Worm (Caenorhabditis elegans) whole organism, L4 larva: ENCODE results near the gene clec-207.

ENCODE experiments used
- R02D3.7 ChIP-seq: fragments of 150-350 bp; sonication (generic microtip); optimal IDR thresholded peaks from 3 replicates; lab custom pipeline; 2014; ENCODE audit warnings: missing biosample characterization, missing genetic modification characterization
- T20F7.1 ChIP-seq: fragments of 200-800 bp; sonication (Bioruptor generic); optimal IDR thresholded peaks from 2 replicates; lab custom pipeline; 2018; ENCODE audit warnings: mild to moderate bottlenecking, missing genetic modification characterization, missing compliant biosample characterization
- T26A8.4 ChIP-seq: fragments of 200-800 bp; sonication (Bioruptor generic); IDR thresholded peaks from 2 replicates; pipeline ENCODE4 v1.3.6; 2022; ENCODE audit warnings: missing genetic modification characterization, missing compliant biosample characterization
- Y5F2A.4 ChIP-seq: fragments of 200-800 bp; sonication (Bioruptor generic); optimal IDR thresholded peaks from 2 replicates; lab custom pipeline; 2018; ENCODE audit warnings: mild to moderate bottlenecking, missing genetic modification characterization, missing compliant biosample characterization
- Y75B8A.6 ChIP-seq: fragments of 200-800 bp; sonication (Bioruptor generic); IDR thresholded peaks from 2 replicates; pipeline ENCODE4 v1.3.6; 2022; ENCODE audit warnings: missing genetic modification reagents, missing genetic modification characterization, missing compliant biosample characterization
- aly-2 ChIP-seq: sonication (generic microtip); optimal IDR thresholded peaks from 2 replicates; lab custom pipeline; 2018; ENCODE audit warnings: missing biosample characterization, missing genetic modification characterization
- ceh-32 ChIP-seq: sonication (generic microtip); optimal IDR thresholded peaks from 2 replicates; lab custom pipeline; 2016; ENCODE audit warnings: mild to moderate bottlenecking, missing genetic modification characterization, missing compliant biosample characterization; ENCODE audit not compliant: poor library complexity
- ceh-62 ChIP-seq: sonication (generic microtip); optimal IDR thresholded peaks from 2 replicates; lab custom pipeline; 2017; ENCODE audit warnings: missing biosample characterization, missing genetic modification characterization
- ctbp-1 ChIP-seq: fragments of 200-800 bp; sonication (Bioruptor generic); IDR thresholded peaks from 2 replicates; pipeline ENCODE4 v1.3.6; 2022; ENCODE audit warnings: missing genetic modification reagents, missing genetic modification characterization, missing compliant biosample characterization
- daf-16 ChIP-seq, 3 experiments: sonication (generic microtip); optimal IDR thresholded peaks; 2 replicates each; lab custom pipeline; 2016 to 2017; ENCODE audit warnings: missing genetic modification characterization in 3 of 3, missing genetic modification reagents in 3 of 3, mild to moderate bottlenecking in 2 of 3, missing compliant biosample characterization in 2 of 3, missing biosample characterization in 1 of 3, moderate library complexity in 1 of 3
- dmd-6 ChIP-seq: fragments of 200-800 bp; sonication (Bioruptor generic); IDR thresholded peaks from 2 replicates; pipeline ENCODE4 v1.3.6; 2022; ENCODE audit warnings: missing genetic modification reagents, missing genetic modification characterization, missing compliant biosample characterization
- dve-1 ChIP-seq: sonication (generic microtip); optimal IDR thresholded peaks from 2 replicates; lab custom pipeline; 2017; ENCODE audit warnings: antibody characterized with exemption, mild to moderate bottlenecking, missing genetic modification characterization, missing compliant biosample characterization; ENCODE audit not compliant: insufficient read depth
- egl-27 ChIP-seq: sonication (generic microtip); optimal IDR thresholded peaks from 3 replicates; lab custom pipeline; 2017; ENCODE audit warnings: missing biosample characterization, missing genetic modification reagents, missing genetic modification characterization
- egl-43 ChIP-seq: fragments of 200-800 bp; sonication (Bioruptor generic); IDR thresholded peaks from 2 replicates; pipeline ENCODE4 v1.3.6; 2022; ENCODE audit warnings: missing genetic modification reagents, missing genetic modification characterization, missing compliant biosample characterization
- fkh-10 ChIP-seq: fragments of 150-350 bp; optimal IDR thresholded peaks from 2 replicates; lab custom pipeline; 2014; ENCODE audit warnings: missing biosample characterization, missing genetic modification reagents, missing genetic modification characterization
- gei-8 ChIP-seq: fragments of 200-800 bp; sonication (Bioruptor generic); optimal IDR thresholded peaks from 2 replicates; lab custom pipeline; 2018; ENCODE audit warnings: mild to moderate bottlenecking, missing genetic modification characterization, missing compliant biosample characterization
- hlh-30 ChIP-seq: sonication (generic microtip); optimal IDR thresholded peaks from 2 replicates; lab custom pipeline; 2017; ENCODE audit warnings: antibody characterized with exemption, mild to moderate bottlenecking, missing genetic modification characterization, missing compliant biosample characterization; ENCODE audit not compliant: insufficient read depth
- lim-7 ChIP-seq: fragments of 200-800 bp; sonication (Bioruptor generic); IDR thresholded peaks from 2 replicates; pipeline ENCODE4 v1.3.6; 2022; ENCODE audit warnings: missing genetic modification characterization, missing compliant biosample characterization
- lin-29 ChIP-seq: fragments of 200-800 bp; sonication (Bioruptor generic); IDR thresholded peaks from 2 replicates; pipeline ENCODE4 v1.3.6; 2022; ENCODE audit warnings: missing genetic modification reagents, missing genetic modification characterization, missing compliant biosample characterization
- lin-38 ChIP-seq: fragments of 200-800 bp; sonication (Bioruptor generic); IDR thresholded peaks from 2 replicates; pipeline ENCODE4 v1.3.6; 2022; ENCODE audit warnings: missing genetic modification reagents, missing genetic modification characterization, missing compliant biosample characterization
- lir-3 ChIP-seq: sonication (generic microtip); optimal IDR thresholded peaks from 2 replicates; lab custom pipeline; 2016; ENCODE audit warnings: mild to moderate bottlenecking, missing genetic modification characterization, missing compliant biosample characterization
- lsy-2 ChIP-seq, 2 experiments: fragments of 150-350 bp in 1 of 2; sonication (generic microtip) in 1 of 2; optimal IDR thresholded peaks; 2 replicates each; lab custom pipeline; 2014 to 2017; ENCODE audit warnings: missing biosample characterization in 2 of 2, missing genetic modification characterization in 2 of 2
- madf-9 ChIP-seq: fragments of 200-800 bp; sonication (Bioruptor generic); conservative IDR thresholded peaks from 2 replicates; pipeline ENCODE4 v1.3.6; 2022; ENCODE audit warnings: missing genetic modification reagents, missing genetic modification characterization, missing compliant biosample characterization
- mdl-1 ChIP-seq, 2 experiments: fragments of 150-350 bp in 1 of 2; sonication (generic microtip) in 1 of 2; optimal IDR thresholded peaks; 2 replicates each; lab custom pipeline; 2014 to 2017; ENCODE audit warnings: missing biosample characterization in 2 of 2, missing genetic modification characterization in 2 of 2
- mep-1 ChIP-seq: fragments of 150-350 bp; sonication (generic microtip); optimal IDR thresholded peaks from 3 replicates; lab custom pipeline; 2014; ENCODE audit warnings: missing biosample characterization, missing genetic modification characterization
- mxl-2 ChIP-seq: fragments of 200-800 bp; sonication (Bioruptor generic); conservative IDR thresholded peaks from 2 replicates; pipeline ENCODE4 v1.3.6; 2022; ENCODE audit warnings: missing genetic modification reagents, missing genetic modification characterization, missing compliant biosample characterization
- nhr-11 ChIP-seq: fragments of 150-350 bp; optimal IDR thresholded peaks from 2 replicates; lab custom pipeline; 2014; ENCODE audit warnings: missing biosample characterization, missing genetic modification characterization
- nhr-111 ChIP-seq: fragments of 200-800 bp; sonication (Bioruptor generic); optimal IDR thresholded peaks from 2 replicates; lab custom pipeline; 2018; ENCODE audit warnings: mild to moderate bottlenecking, missing genetic modification characterization, missing compliant biosample characterization
- nhr-25 ChIP-seq: sonication (generic microtip); optimal IDR thresholded peaks from 2 replicates; lab custom pipeline; 2017; ENCODE audit warnings: missing genetic modification characterization, mild to moderate bottlenecking, missing compliant biosample characterization, antibody characterized with exemption, moderate library complexity, borderline replicate concordance; ENCODE audit not compliant: insufficient read depth
- nhr-42 ChIP-seq: fragments of 200-800 bp; sonication (Bioruptor generic); IDR thresholded peaks from 2 replicates; pipeline ENCODE4 v1.3.6; 2022; ENCODE audit warnings: missing genetic modification characterization, missing compliant biosample characterization
- nhr-48 ChIP-seq: sonication (generic microtip); optimal IDR thresholded peaks from 2 replicates; lab custom pipeline; 2016; ENCODE audit warnings: mild to moderate bottlenecking, missing genetic modification characterization, missing compliant biosample characterization
- nhr-6 ChIP-seq: fragments of 150-350 bp; optimal IDR thresholded peaks from 2 replicates; lab custom pipeline; 2014; ENCODE audit warnings: missing biosample characterization, missing genetic modification characterization
- pha-4 ChIP-seq, 2 experiments: fragments of 150-350 bp in 1 of 2; fragments of 200-800 bp in 1 of 2; sonication (Bioruptor generic) in 1 of 2; IDR thresholded peaks in 1 of 2; optimal IDR thresholded peaks in 1 of 2; 2 replicates each; pipeline versions ENCODE4 v1.3.6 to Lab custom; 2014 to 2022; ENCODE audit warnings: missing genetic modification characterization in 2 of 2, missing genetic modification reagents in 2 of 2, missing biosample characterization in 1 of 2, missing compliant biosample characterization in 1 of 2
- php-3 ChIP-seq: fragments of 200-800 bp; sonication (Bioruptor generic); IDR thresholded peaks from 2 replicates; pipeline ENCODE4 v1.3.6; 2022; ENCODE audit warnings: missing genetic modification reagents, missing genetic modification characterization, missing compliant biosample characterization
- saeg-2 ChIP-seq: fragments of 200-800 bp; sonication (Bioruptor generic); IDR thresholded peaks from 2 replicates; pipeline ENCODE4 v1.3.6; 2022; ENCODE audit warnings: missing genetic modification reagents, missing genetic modification characterization, missing compliant biosample characterization
- skn-1 ChIP-seq: fragments of 150-350 bp; optimal IDR thresholded peaks from 2 replicates; lab custom pipeline; 2014; ENCODE audit warnings: missing biosample characterization, missing genetic modification characterization
- snpc-1.2 ChIP-seq: fragments of 200-800 bp; sonication (Bioruptor generic); IDR thresholded peaks from 2 replicates; pipeline ENCODE4 v1.3.6; 2022; ENCODE audit warnings: missing genetic modification reagents, missing genetic modification characterization, missing compliant biosample characterization
- spr-1 ChIP-seq: sonication (generic microtip); optimal IDR thresholded peaks from 2 replicates; lab custom pipeline; 2016; ENCODE audit warnings: mild to moderate bottlenecking, missing genetic modification characterization, missing compliant biosample characterization
- spr-3 ChIP-seq: fragments of 200-800 bp; sonication (Bioruptor generic); optimal IDR thresholded peaks from 2 replicates; lab custom pipeline; 2018; ENCODE audit warnings: mild to moderate bottlenecking, missing genetic modification characterization, missing compliant biosample characterization
- unc-130 ChIP-seq: sonication (generic microtip); optimal IDR thresholded peaks from 2 replicates; lab custom pipeline; 2016; ENCODE audit warnings: missing genetic modification reagents, missing genetic modification characterization, missing compliant biosample characterization
- unc-39 ChIP-seq: sonication (generic microtip); optimal IDR thresholded peaks from 2 replicates; lab custom pipeline; 2017; ENCODE audit warnings: missing biosample characterization, missing genetic modification characterization
- unc-62 ChIP-seq, 3 experiments: fragments of 150-350 bp in 1 of 3; sonication (generic microtip); optimal IDR thresholded peaks in 2 of 3; peaks in 1 of 3; 1 replicate in 1 of 3; 2 replicates in 2 of 3; lab custom pipeline; 2014 to 2017; ENCODE audit warnings: missing biosample characterization in 3 of 3, missing genetic modification characterization in 3 of 3, missing genetic modification reagents in 3 of 3, missing genotype in 1 of 3
- zfp-2 ChIP-seq: sonication (generic microtip); optimal IDR thresholded peaks from 2 replicates; lab custom pipeline; 2016; ENCODE audit warnings: mild to moderate bottlenecking, missing genetic modification characterization, missing compliant biosample characterization
- zip-2 ChIP-seq: fragments of 150-350 bp; optimal IDR thresholded peaks from 2 replicates; lab custom pipeline; 2014; ENCODE audit warnings: missing biosample characterization, missing genetic modification characterization
- ztf-11 ChIP-seq: fragments of 150-350 bp; optimal IDR thresholded peaks from 2 replicates; lab custom pipeline; 2014; ENCODE audit warnings: missing biosample characterization, missing genetic modification characterization

The clec-207 gene

DNA sequence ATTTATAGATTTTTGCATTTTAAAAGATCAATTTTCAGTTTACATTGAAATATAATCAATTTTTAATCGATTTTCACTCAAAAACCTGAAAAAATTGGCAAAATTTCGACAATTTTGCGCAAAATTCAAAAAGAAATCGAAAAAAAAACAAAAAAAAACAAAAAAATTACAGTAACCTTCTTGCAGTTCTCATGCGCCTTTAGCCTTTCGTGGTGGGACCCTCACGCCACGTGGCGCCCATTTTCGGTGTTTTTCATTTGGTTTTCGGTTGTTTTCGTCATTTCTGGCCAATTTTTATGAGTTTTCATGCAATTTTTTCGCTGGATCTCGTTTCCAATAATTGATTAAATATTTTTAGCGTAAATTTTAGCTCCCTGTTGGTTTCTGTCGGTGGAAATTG is 28.5 kb upstream of the clec-207 start:
- TF ChIP-seq ceh-32: no peak
- no peak for TF ChIP-seq php-3 (GFP tag; lab: Robert Waterston, UW)
- TF ChIP-seq nhr-48 (tag; lab: Kevin White, UChicago): no peak
- peak in 1 of 2 experiments; percentile 40 for TF ChIP-seq lsy-2 (tag; optimal IDR thresholded peaks at IDR 0.05; lab: Kevin White, UChicago)
- TF ChIP-seq R02D3.7 (tag; lab: Kevin White, UChicago): no peak
- no peak for TF ChIP-seq fkh-10 (GFP tag; lab: Kevin White, UChicago)
- TF ChIP-seq unc-130 (GFP tag; lab: Kevin White, UChicago): peak; percentile 58
- TF ChIP-seq hlh-30 (tag; lab: Kevin White, UChicago): no peak
- TF ChIP-seq lin-38 (GFP tag; lab: Robert Waterston, UW): peak; percentile 31; the same call in 1 of the 2 replicates

DNA sequence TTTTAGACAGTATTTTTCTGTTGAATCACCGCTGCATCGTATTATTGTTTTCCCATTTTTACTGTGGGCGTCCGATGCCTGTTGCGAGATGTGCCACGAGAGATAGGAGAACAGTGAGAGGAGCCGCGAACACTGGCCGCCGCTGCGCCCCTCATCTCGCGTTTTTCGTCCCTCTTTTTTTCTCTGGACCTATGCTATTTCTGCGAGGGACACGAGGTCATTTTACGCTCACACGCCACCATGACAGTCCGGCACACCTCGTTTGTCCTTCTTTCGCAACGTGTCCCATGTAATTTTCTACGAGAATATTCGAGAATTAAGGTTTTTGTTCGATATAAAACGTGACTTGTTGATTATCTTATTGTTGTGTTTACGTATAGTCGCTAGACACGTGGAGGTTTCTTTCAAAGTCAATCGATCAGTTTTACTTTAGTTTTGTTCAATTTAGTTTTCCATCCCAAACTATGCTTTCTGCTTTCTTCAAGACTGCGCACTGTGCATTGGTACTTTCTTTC is 27.8 kb upstream of the clec-207 start, which contains the start of gene lbp-9:
TSS of gene lbp-9 (plus strand) at position 465 of the 515 bp plus-strand sequence.
- TF ChIP-seq lir-3 (tag; lab: Kevin White, UChicago): no peak
- no peak for TF ChIP-seq mxl-2 (GFP tag; lab: Robert Waterston, UW)
- TF ChIP-seq unc-62 (GFP tag; optimal IDR thresholded peaks at IDR 0.05 in 1 of 2; lab: Kevin White, UChicago): no peak
- no peak for TF ChIP-seq unc-62 (tag; optimal IDR thresholded peaks at IDR 0.05; lab: Kevin White, UChicago)
- peak; percentile 67 for TF ChIP-seq mep-1
- peak; percentile 49 for TF ChIP-seq nhr-25 (tag; lab: Kevin White, UChicago)
- no peak for TF ChIP-seq zip-2 (tag; lab: Kevin White, UChicago)
- no peak for TF ChIP-seq saeg-2 (GFP tag; lab: Robert Waterston, UW)
- no peak for TF ChIP-seq nhr-11 (tag; lab: Kevin White, UChicago)
- no peak for TF ChIP-seq T26A8.4 (GFP tag; lab: Robert Waterston, UW)
- no peak for TF ChIP-seq Y75B8A.6 (GFP tag; lab: Robert Waterston, UW)
- peak in 1 of 2 experiments; percentile 47 for TF ChIP-seq lsy-2 (tag; optimal IDR thresholded peaks at IDR 0.05; lab: Kevin White, UChicago)
- TF ChIP-seq mdl-1 (tag; optimal IDR thresholded peaks at IDR 0.05; lab: Kevin White, UChicago): peak in 1 of 2 experiments; percentile 88
- TF ChIP-seq ceh-32: no peak
- TF ChIP-seq madf-9 (GFP tag; lab: Robert Waterston, UW): no peak
- no peak for TF ChIP-seq egl-27
- no peak for TF ChIP-seq spr-1 (tag; lab: Kevin White, UChicago)
- no peak for TF ChIP-seq pha-4 (GFP tag; IDR thresholded peaks at IDR 0.05; lab: Robert Waterston, UW)
- TF ChIP-seq pha-4 (tag; optimal IDR thresholded peaks at IDR 0.05; lab: Kevin White, UChicago): no peak
- TF ChIP-seq egl-43 (GFP tag; lab: Robert Waterston, UW): peak; percentile 47; the same call in 1 of the 2 replicates
- TF ChIP-seq T20F7.1: no peak
- no peak for TF ChIP-seq fkh-10 (GFP tag; lab: Kevin White, UChicago)
- TF ChIP-seq zfp-2: no peak
- TF ChIP-seq spr-3: no peak
- peak; percentile 46; the same call in 1 of the 2 replicates for TF ChIP-seq ctbp-1 (GFP tag; lab: Robert Waterston, UW)
- no peak; the same call in 1 of the 2 replicates for TF ChIP-seq dmd-6 (GFP tag; lab: Robert Waterston, UW)
- TF ChIP-seq daf-16 (GFP tag; optimal IDR thresholded peaks at IDR 0.05; lab: Kevin White, UChicago): no peak
- TF ChIP-seq daf-16 (tag; optimal IDR thresholded peaks at IDR 0.05; lab: Kevin White, UChicago): peak; percentile 16
- no peak for TF ChIP-seq unc-39 (tag; lab: Kevin White, UChicago)
- TF ChIP-seq nhr-6 (tag; lab: Kevin White, UChicago): no peak
- peak; percentile 69 for TF ChIP-seq dve-1 (tag; lab: Kevin White, UChicago)
- TF ChIP-seq Y5F2A.4 (GFP tag; lab: Kevin White, UChicago): no peak
- TF ChIP-seq aly-2: no peak
- TF ChIP-seq hlh-30 (tag; lab: Kevin White, UChicago): peak; percentile 96
- peak; percentile 8; the same call in 1 of the 2 replicates for TF ChIP-seq lin-38 (GFP tag; lab: Robert Waterston, UW)
- TF ChIP-seq nhr-42: no peak
- TF ChIP-seq gei-8 (GFP tag; lab: Kevin White, UChicago): no peak
- no peak for TF ChIP-seq unc-130 (GFP tag; lab: Kevin White, UChicago)
- peak; percentile 66; the same call in 1 of the 2 replicates for TF ChIP-seq lim-7 (GFP tag; lab: Robert Waterston, UW)
- TF ChIP-seq nhr-111 (GFP tag; lab: Kevin White, UChicago): no peak
- no peak for TF ChIP-seq ceh-62
- TF ChIP-seq snpc-1.2: peak; percentile 43; the same call in 1 of the 2 replicates
- TF ChIP-seq skn-1 (tag; lab: Kevin White, UChicago): no peak
- no peak for TF ChIP-seq lin-29
- no peak for TF ChIP-seq ztf-11 (tag; lab: Kevin White, UChicago)
